Fruit fly (Drosophila melanogaster) S2 (cell line): ENCODE data around the gene RluA-1.

ENCODE experiments used
- CG8478 ChIP-seq: fragments of >200 bp; optimal IDR thresholded peaks from 2 replicates; lab custom pipeline; 2018
- CTCF ChIP-seq, 2 experiments: fragments of >200 bp; optimal IDR thresholded peaks; 2 replicates each; lab custom pipeline; 2018

DNA sequence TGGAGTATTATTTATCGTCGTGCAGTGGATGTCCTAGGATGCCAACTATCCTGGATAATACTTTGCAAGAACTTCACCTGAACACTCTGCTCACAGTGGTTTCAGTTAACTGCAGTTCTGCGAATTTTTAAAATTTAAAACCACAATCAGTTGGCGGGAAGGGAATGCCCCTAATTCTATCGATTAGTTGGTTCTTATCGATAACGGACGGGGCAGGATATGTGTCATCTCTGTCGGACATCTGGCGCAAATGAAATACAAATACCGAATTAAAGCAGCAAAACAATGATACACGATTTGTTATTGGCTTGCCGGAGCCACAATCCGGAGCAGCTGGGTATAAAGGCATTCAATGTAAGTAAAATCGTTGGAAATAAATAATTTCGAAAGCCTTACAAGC, 8.9 kb upstream of the RluA-1 start, which contains the start of gene Grip75:
- TF ChIP-seq CG8478 (no peak), CTCF (optimal IDR thresholded peaks at IDR 0.05; lab: Kevin White, UChicago) (no peak)
